Worm (Caenorhabditis elegans) whole organism, mixed stage, embryonic: ENCODE data around the gene F07C6.6.

Source experiments
- bed-3 ChIP-seq: fragments of 200-800 bp; sonication (Bioruptor generic); optimal IDR thresholded peaks from 3 replicates; lab custom pipeline; 2018; ENCODE audit warnings: mild to moderate bottlenecking, missing genetic modification characterization, moderate library complexity, missing compliant biosample characterization
- blmp-1 ChIP-seq: fragments of 150-350 bp; optimal IDR thresholded peaks from 2 replicates; lab custom pipeline; 2014; ENCODE audit warnings: missing biosample characterization, missing genetic modification characterization
- elt-1 ChIP-seq: sonication (generic microtip); optimal IDR thresholded peaks from 2 replicates; lab custom pipeline; 2017; ENCODE audit warnings: missing genetic modification characterization, mild to moderate bottlenecking, missing compliant biosample characterization, antibody characterized with exemption, moderate library complexity, borderline replicate concordance; ENCODE audit not compliant: insufficient read depth
- elt-3 ChIP-seq: fragments of 150-350 bp; optimal IDR thresholded peaks from 2 replicates; lab custom pipeline; 2014; ENCODE audit warnings: missing biosample characterization, missing genetic modification characterization
- ham-2 ChIP-seq: fragments of 200-800 bp; sonication (Bioruptor generic); optimal IDR thresholded peaks from 2 replicates; lab custom pipeline; 2018; ENCODE audit warnings: mild to moderate bottlenecking, missing genetic modification characterization, missing compliant biosample characterization
- hlh-1 ChIP-seq: fragments of 150-350 bp; optimal IDR thresholded peaks from 2 replicates; lab custom pipeline; 2014; ENCODE audit warnings: missing biosample characterization, missing genetic modification reagents, missing genetic modification characterization
- lsy-2 ChIP-seq: fragments of 150-350 bp; optimal IDR thresholded peaks from 2 replicates; lab custom pipeline; 2014; ENCODE audit warnings: missing biosample characterization, missing genetic modification characterization
- mep-1 ChIP-seq: fragments of 150-350 bp; optimal IDR thresholded peaks from 2 replicates; lab custom pipeline; 2017; ENCODE audit warnings: missing biosample characterization, missing genetic modification reagents, missing genetic modification characterization, inconsistent platforms
- nhr-2 ChIP-seq: fragments of 150-350 bp; optimal IDR thresholded peaks from 2 replicates; lab custom pipeline; 2014; ENCODE audit warnings: missing biosample characterization, missing genetic modification characterization
- nhr-28 ChIP-seq: fragments of 150-350 bp; optimal IDR thresholded peaks from 2 replicates; lab custom pipeline; 2014; ENCODE audit warnings: missing biosample characterization, missing genetic modification characterization
- nhr-76 ChIP-seq: sonication (generic microtip); optimal IDR thresholded peaks from 2 replicates; lab custom pipeline; 2017; ENCODE audit warnings: missing biosample characterization, missing genetic modification characterization
- unc-120 ChIP-seq: sonication (generic microtip); optimal IDR thresholded peaks from 2 replicates; lab custom pipeline; 2017; ENCODE audit warnings: missing genetic modification characterization, missing compliant biosample characterization; ENCODE audit not compliant: poor library complexity, severe bottlenecking
- unc-62 ChIP-seq: fragments of 150-350 bp; optimal IDR thresholded peaks from 2 replicates; lab custom pipeline; 2014; ENCODE audit warnings: missing biosample characterization, missing genetic modification reagents, missing genetic modification characterization
- ztf-11 ChIP-seq: fragments of 150-350 bp; optimal IDR thresholded peaks from 2 replicates; lab custom pipeline; 2014; ENCODE audit warnings: missing biosample characterization, missing genetic modification characterization

DNA sequence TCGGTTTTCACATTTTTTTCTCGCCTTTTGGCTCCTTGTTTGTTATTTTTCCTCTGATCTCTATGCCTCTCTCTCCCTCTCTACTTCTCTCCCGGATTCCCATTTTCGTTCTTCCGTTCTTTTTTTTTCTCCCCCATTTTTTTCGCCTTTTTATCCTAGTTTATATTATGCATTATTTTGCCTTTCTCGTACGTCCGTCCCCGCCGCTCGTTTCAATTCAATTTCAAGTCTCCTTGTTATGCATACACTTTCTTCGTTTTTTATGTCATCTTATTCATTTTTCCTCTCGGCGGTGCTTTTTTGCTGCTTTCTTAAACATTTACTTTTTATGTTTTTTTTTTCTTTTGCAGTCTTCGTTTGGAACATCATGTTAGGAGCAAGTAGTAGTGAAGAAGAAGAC is 19.1 kb upstream of the F07C6.6 start, which contains the start of gene unc-31:
- TF ChIP-seq mep-1 (tag; lab: Kevin White, UChicago), result no peak
- TF ChIP-seq hlh-1 (tag; lab: Kevin White, UChicago), result no peak
- no peak for TF ChIP-seq nhr-2
- TF ChIP-seq nhr-76, result no peak
- no peak for TF ChIP-seq ztf-11 (tag; lab: Kevin White, UChicago)
- TF ChIP-seq lsy-2, result no peak
- no peak for TF ChIP-seq blmp-1 (tag; lab: Kevin White, UChicago)
- TF ChIP-seq elt-3, result no peak
- no peak for TF ChIP-seq elt-1 (tag; lab: Kevin White, UChicago)
- TF ChIP-seq nhr-28, result no peak
- no peak for TF ChIP-seq ham-2 (GFP tag; lab: Kevin White, UChicago)
- no peak for TF ChIP-seq unc-62 (GFP tag; lab: Kevin White, UChicago)
- TF ChIP-seq unc-120, result no peak
- no peak for TF ChIP-seq bed-3
